Worm (Caenorhabditis elegans) whole organism, young adult: Measurements from ENCODE around the gene arl-8.

Experiments used
- Y79H2A.3 ChIP-seq: fragments of 200-800 bp; sonication (Bioruptor generic); conservative IDR thresholded peaks from 2 replicates; pipeline ENCODE4 v1.3.6; 2022; ENCODE audit warnings: missing genetic modification reagents, missing genetic modification characterization, missing compliant biosample characterization
- ZK185.1 ChIP-seq: sonication (generic microtip); optimal IDR thresholded peaks from 2 replicates; lab custom pipeline; 2016; ENCODE audit warnings: mild to moderate bottlenecking, missing genetic modification characterization, missing compliant biosample characterization; ENCODE audit not compliant: poor library complexity, severe bottlenecking
- ccch-3 ChIP-seq: fragments of 200-800 bp; sonication (Bioruptor generic); optimal IDR thresholded peaks from 2 replicates; lab custom pipeline; 2018; ENCODE audit warnings: mild to moderate bottlenecking, missing genetic modification characterization, missing compliant biosample characterization
- ceh-100 ChIP-seq: fragments of 200-800 bp; sonication (Bioruptor generic); IDR thresholded peaks from 2 replicates; pipeline ENCODE4 v1.3.6; 2022; ENCODE audit warnings: missing genetic modification reagents, missing genetic modification characterization, missing compliant biosample characterization
- dpl-1 ChIP-seq: fragments of 150-350 bp; optimal IDR thresholded peaks from 2 replicates; lab custom pipeline; 2014; ENCODE audit warnings: missing biosample characterization, missing genetic modification reagents, missing genetic modification characterization
- egl-18 ChIP-seq: fragments of 200-800 bp; sonication (Bioruptor generic); IDR thresholded peaks from 2 replicates; pipeline ENCODE4 v1.3.6; 2022; ENCODE audit warnings: missing genetic modification reagents, missing genetic modification characterization, missing compliant biosample characterization
- fkh-3 ChIP-seq: sonication (generic microtip); optimal IDR thresholded peaks from 2 replicates; lab custom pipeline; 2016; ENCODE audit warnings: mild to moderate bottlenecking, missing genetic modification characterization, missing compliant biosample characterization
- pha-4 ChIP-seq: fragments of 150-350 bp; sonication (generic microtip); optimal IDR thresholded peaks from 2 replicates; lab custom pipeline; 2014; ENCODE audit warnings: missing biosample characterization, missing genetic modification reagents, missing genetic modification characterization

DNA sequence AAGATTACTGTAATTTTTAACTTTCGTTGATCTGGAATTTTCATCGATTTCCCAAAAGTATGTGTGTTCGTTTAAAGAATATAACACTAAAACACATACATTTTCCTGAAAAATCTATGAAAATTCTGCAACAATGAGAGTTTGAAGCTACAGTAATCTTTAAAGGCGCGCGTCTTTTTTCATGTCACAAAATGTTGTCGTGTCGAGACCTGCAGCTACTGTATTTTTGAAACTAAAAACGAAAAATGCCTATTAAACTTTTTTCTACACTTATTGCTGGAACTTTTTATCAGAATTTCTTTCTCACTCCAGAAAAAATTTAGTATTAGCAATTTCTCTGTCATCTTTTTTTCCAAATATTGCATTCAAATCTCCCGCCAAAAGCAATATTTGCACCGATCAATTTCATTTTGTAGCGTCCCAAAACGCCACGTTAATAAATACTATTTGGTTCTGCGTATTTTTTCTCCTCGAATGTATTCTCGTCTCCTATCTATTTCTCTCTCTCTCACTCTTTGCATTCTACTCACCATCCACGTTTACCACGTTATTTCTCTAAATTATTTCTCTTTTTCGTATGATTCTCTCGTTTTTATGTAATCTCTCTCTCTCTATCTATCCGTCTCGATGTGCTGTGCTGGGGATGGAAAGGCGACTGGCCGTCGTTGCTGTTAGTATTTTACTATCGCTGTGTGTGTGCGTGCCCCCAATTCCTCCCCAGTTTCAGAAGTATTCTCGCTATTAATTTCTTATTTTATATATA lies 11.4 kb upstream of the arl-8 start, which contains the start of gene melo-1:
- no peak for TF ChIP-seq ccch-3 (GFP tag; lab: Kevin White, UChicago)
- TF ChIP-seq egl-18: no peak
- no peak for TF ChIP-seq ceh-100
- TF ChIP-seq ZK185.1 (tag; lab: Kevin White, UChicago): no peak
- no peak for TF ChIP-seq fkh-3 (tag; lab: Kevin White, UChicago)
- TF ChIP-seq Y79H2A.3 (GFP tag; lab: Robert Waterston, UW): no peak
- TF ChIP-seq dpl-1 (GFP tag; lab: Kevin White, UChicago): no peak
- TF ChIP-seq pha-4 (tag; lab: Kevin White, UChicago): no peak
